Fruit fly (Drosophila melanogaster) whole organism, embryonic: ENCODE data around the gene aqz.

Source experiments
- Atf3 ChIP-seq: fragments of 200-800 bp; sonication (Bioruptor generic); optimal IDR thresholded peaks from 3 replicates; lab custom pipeline; 2016; ENCODE audit warnings: missing biosample characterization, missing genetic modification characterization
- Bdp1 ChIP-seq: fragments of 200-800 bp; sonication (Bioruptor generic); optimal IDR thresholded peaks from 3 replicates; lab custom pipeline; 2016; ENCODE audit warnings: missing biosample characterization, missing genetic modification characterization
- CG11504 ChIP-seq: fragments of 200-800 bp; sonication (Bioruptor generic); optimal IDR thresholded peaks from 3 replicates; lab custom pipeline; 2019; ENCODE audit warnings: missing biosample characterization, mild to moderate bottlenecking, missing genetic modification characterization, moderate library complexity
- CG12071 ChIP-seq: fragments of 200-800 bp; sonication (Bioruptor generic); optimal IDR thresholded peaks from 3 replicates; lab custom pipeline; 2018; ENCODE audit warnings: missing biosample characterization, mild to moderate bottlenecking, missing genetic modification characterization
- CG12236 ChIP-seq: fragments of 200-800 bp; sonication (Bioruptor generic); optimal IDR thresholded peaks from 2 replicates; lab custom pipeline; 2016; ENCODE audit warnings: missing biosample characterization, missing genetic modification characterization
- CG13894 ChIP-seq: fragments of 200-800 bp; sonication (Bioruptor generic); optimal IDR thresholded peaks from 3 replicates; lab custom pipeline; 2018; ENCODE audit warnings: missing biosample characterization, mild to moderate bottlenecking, missing genetic modification characterization, moderate library complexity
- CG14014 ChIP-seq: fragments of 200-800 bp; sonication (Bioruptor generic); IDR thresholded peaks from 2 replicates; pipeline ENCODE4 v1.3.6; 2022; ENCODE audit warnings: missing biosample characterization, missing genetic modification characterization
- CG15011 ChIP-seq: fragments of 200-800 bp; sonication (Bioruptor generic); optimal IDR thresholded peaks from 3 replicates; lab custom pipeline; 2018; ENCODE audit warnings: missing biosample characterization, mild to moderate bottlenecking, missing genetic modification characterization
- CG15479 ChIP-seq: fragments of 200-800 bp; sonication (Bioruptor generic); optimal IDR thresholded peaks from 3 replicates; lab custom pipeline; 2019; ENCODE audit warnings: missing biosample characterization, mild to moderate bottlenecking, missing genetic modification characterization, moderate library complexity
- CG18262 ChIP-seq: fragments of 200-800 bp; optimal IDR thresholded peaks from 3 replicates; lab custom pipeline; 2019; ENCODE audit warnings: missing biosample characterization, mild to moderate bottlenecking, missing genetic modification characterization, moderate library complexity
- CG2875 ChIP-seq: fragments of 200-800 bp; sonication (Bioruptor generic); optimal IDR thresholded peaks from 2 replicates; lab custom pipeline; 2017; ENCODE audit warnings: missing biosample characterization, mild to moderate bottlenecking, missing genetic modification characterization, missing genetic modification reagents
- CG31441 ChIP-seq: fragments of 200-800 bp; sonication (Bioruptor generic); IDR thresholded peaks from 2 replicates; pipeline ENCODE4 v1.3.6; 2022; ENCODE audit warnings: missing biosample characterization, missing genetic modification characterization
- CG42726 ChIP-seq: fragments of 200-800 bp; sonication (Bioruptor generic); IDR thresholded peaks from 2 replicates; pipeline ENCODE4 v1.3.6; 2022; ENCODE audit warnings: missing biosample characterization, missing genetic modification characterization; ENCODE audit not compliant: partially characterized antibody
- CG4854 ChIP-seq: fragments of 200-800 bp; sonication (Bioruptor generic); optimal IDR thresholded peaks from 2 replicates; lab custom pipeline; 2016; ENCODE audit warnings: missing biosample characterization, missing genetic modification characterization, inconsistent platforms
- CG7372 ChIP-seq: fragments of 200-800 bp; sonication (Bioruptor generic); IDR thresholded peaks from 2 replicates; pipeline ENCODE4 v1.3.6; 2022; ENCODE audit warnings: missing biosample characterization, missing genetic modification characterization
- CG7786 ChIP-seq: fragments of 200-800 bp; sonication (Bioruptor generic); optimal IDR thresholded peaks from 2 replicates; lab custom pipeline; 2016; ENCODE audit warnings: missing biosample characterization, missing genetic modification characterization
- CG8281 ChIP-seq: fragments of 200-800 bp; sonication (Bioruptor generic); optimal IDR thresholded peaks from 2 replicates; lab custom pipeline; 2018; ENCODE audit warnings: missing biosample characterization, mild to moderate bottlenecking, missing genetic modification characterization, moderate library complexity
- CG8765 ChIP-seq: fragments of 200-800 bp; sonication (Bioruptor generic); IDR thresholded peaks from 2 replicates; pipeline ENCODE4 v1.3.6; 2022; ENCODE audit warnings: missing biosample characterization, missing genetic modification characterization
- Camta ChIP-seq: fragments of 200-800 bp; sonication (Bioruptor generic); optimal IDR thresholded peaks from 2 replicates; lab custom pipeline; 2016; ENCODE audit warnings: missing biosample characterization, missing genetic modification characterization
- Dip3 ChIP-seq: fragments of 200-800 bp; sonication (Bioruptor generic); optimal IDR thresholded peaks from 3 replicates; lab custom pipeline; 2016; ENCODE audit warnings: missing biosample characterization, missing genetic modification characterization
- Drgx ChIP-seq: fragments of 200-800 bp; sonication (Bioruptor generic); IDR thresholded peaks from 2 replicates; pipeline ENCODE4 v1.3.6; 2022; ENCODE audit warnings: missing biosample characterization, missing genetic modification characterization
- E2f2 ChIP-seq: fragments of 200-800 bp; sonication (Bioruptor generic); IDR thresholded peaks from 2 replicates; pipeline ENCODE4 v1.3.6; 2022; ENCODE audit warnings: missing biosample characterization, missing genetic modification characterization
- H15 ChIP-seq: fragments of 200-800 bp; sonication (Bioruptor generic); IDR thresholded peaks from 3 replicates; pipeline ENCODE4 v1.3.6; 2022; ENCODE audit warnings: missing biosample characterization, missing genetic modification characterization
- Hr78 ChIP-seq, 2 experiments: fragments of 200-800 bp in 1 of 2; fragments of >200 bp in 1 of 2; sonication (Bioruptor generic) in 1 of 2; optimal IDR thresholded peaks; 2 replicates each; lab custom pipeline; 2017 to 2019; ENCODE audit warnings: missing biosample characterization in 2 of 2, missing genetic modification characterization in 2 of 2, mild to moderate bottlenecking in 1 of 2, moderate library complexity in 1 of 2
- MBD-R2 ChIP-seq: fragments of 200-800 bp; sonication (Bioruptor generic); IDR thresholded peaks from 2 replicates; pipeline ENCODE4 v1.3.6; 2022; ENCODE audit warnings: missing biosample characterization, missing genetic modification characterization
- NfI ChIP-seq: fragments of 200-800 bp; sonication (Bioruptor generic); optimal IDR thresholded peaks from 3 replicates; lab custom pipeline; 2018; ENCODE audit warnings: missing biosample characterization, mild to moderate bottlenecking, missing genetic modification characterization, moderate library complexity
- Ptx1 ChIP-seq: fragments of 200-800 bp; sonication (Bioruptor generic); IDR thresholded peaks from 2 replicates; pipeline ENCODE4 v1.3.6; 2022; ENCODE audit warnings: missing biosample characterization, missing genetic modification characterization
- Sox102F ChIP-seq: fragments of 200-800 bp; sonication (Bioruptor generic); optimal IDR thresholded peaks from 2 replicates; lab custom pipeline; 2018; ENCODE audit warnings: missing biosample characterization, mild to moderate bottlenecking, missing genetic modification characterization, moderate library complexity
- Sry-δ ChIP-seq: fragments of 200-800 bp; sonication (Bioruptor generic); optimal IDR thresholded peaks from 2 replicates; lab custom pipeline; 2016; ENCODE audit warnings: missing biosample characterization, missing genetic modification characterization
- Ssrp ChIP-seq: fragments of 200-800 bp; sonication (Bioruptor generic); optimal IDR thresholded peaks from 2 replicates; lab custom pipeline; 2018; ENCODE audit warnings: missing biosample characterization, mild to moderate bottlenecking, missing genetic modification characterization, moderate library complexity
- al ChIP-seq: fragments of 200-800 bp; sonication (Bioruptor generic); IDR thresholded peaks from 2 replicates; pipeline ENCODE4 v1.3.6; 2022; ENCODE audit warnings: missing biosample characterization, missing genetic modification characterization
- amos ChIP-seq: fragments of 200-800 bp; sonication (Bioruptor generic); IDR thresholded peaks from 2 replicates; pipeline ENCODE4 v1.3.6; 2022; ENCODE audit warnings: missing biosample characterization, missing genetic modification characterization; ENCODE audit not compliant: partially characterized antibody
- ash1 ChIP-seq: fragments of 200-800 bp; sonication (Bioruptor generic); optimal IDR thresholded peaks from 2 replicates; lab custom pipeline; 2018; ENCODE audit warnings: missing biosample characterization, mild to moderate bottlenecking, missing genetic modification characterization
- bsh ChIP-seq, 2 experiments: fragments of 200-800 bp; sonication (Bioruptor generic); optimal IDR thresholded peaks; 2 replicates each; lab custom pipeline; 2017 to 2018; ENCODE audit warnings: mild to moderate bottlenecking in 2 of 2, missing biosample characterization in 2 of 2, missing genetic modification characterization in 2 of 2, moderate library complexity in 1 of 2
- chif ChIP-seq, 2 experiments: fragments of 200-800 bp; sonication (Bioruptor generic); optimal IDR thresholded peaks; 3 replicates each; lab custom pipeline; 2016; ENCODE audit warnings: missing biosample characterization in 2 of 2, missing genetic modification characterization in 2 of 2
- crol ChIP-seq: fragments of 200-800 bp; sonication (Bioruptor generic); IDR thresholded peaks from 2 replicates; pipeline ENCODE4 v1.3.6; 2022; ENCODE audit warnings: missing biosample characterization, missing genetic modification characterization
- dysf ChIP-seq: fragments of 200-800 bp; sonication (Bioruptor generic); IDR thresholded peaks from 3 replicates; pipeline ENCODE4 v1.3.6; 2022; ENCODE audit warnings: missing biosample characterization, missing genetic modification characterization
- gem ChIP-seq: fragments of 200-800 bp; sonication (Bioruptor generic); optimal IDR thresholded peaks from 2 replicates; lab custom pipeline; 2019; ENCODE audit warnings: missing biosample characterization, mild to moderate bottlenecking, missing genetic modification characterization, moderate library complexity
- grau ChIP-seq: fragments of 200-800 bp; optimal IDR thresholded peaks from 3 replicates; lab custom pipeline; 2019; ENCODE audit warnings: missing biosample characterization, mild to moderate bottlenecking, missing genetic modification characterization, moderate library complexity
- lola ChIP-seq, 3 experiments: fragments of >200 bp in 2 of 3; fragments of 200-800 bp in 1 of 3; sonication (Bioruptor generic) in 1 of 3; optimal IDR thresholded peaks; 2 replicates each; lab custom pipeline; 2017 to 2019; ENCODE audit warnings: missing biosample characterization in 3 of 3, missing genetic modification characterization in 3 of 3, mild to moderate bottlenecking in 1 of 3, moderate library complexity in 1 of 3
- pb ChIP-seq: fragments of 200-800 bp; sonication (Bioruptor generic); optimal IDR thresholded peaks from 3 replicates; lab custom pipeline; 2016; ENCODE audit warnings: missing biosample characterization, missing genetic modification characterization
- row ChIP-seq: fragments of 200-800 bp; sonication (Bioruptor generic); IDR thresholded peaks from 3 replicates; pipeline ENCODE4 v1.3.6; 2022; ENCODE audit warnings: missing biosample characterization, missing genetic modification characterization
- sens ChIP-seq: fragments of 200-800 bp; sonication (Bioruptor generic); peaks from one replicate; lab custom pipeline; 2016; ENCODE audit warnings: missing biosample characterization, missing genetic modification characterization
- sisA ChIP-seq: fragments of 200-800 bp; sonication (Bioruptor generic); IDR thresholded peaks from 2 replicates; pipeline ENCODE4 v1.3.6; 2022; ENCODE audit warnings: missing biosample characterization, missing genetic modification characterization
- slp2 ChIP-seq: fragments of 200-800 bp; sonication (Bioruptor generic); optimal IDR thresholded peaks from 2 replicates; lab custom pipeline; 2016; ENCODE audit warnings: missing biosample characterization, missing genetic modification characterization
- stc ChIP-seq: fragments of 200-800 bp; sonication (Bioruptor generic); IDR thresholded peaks from 2 replicates; pipeline ENCODE4 v1.3.6; 2022; ENCODE audit warnings: missing biosample characterization, missing genetic modification characterization
- sug ChIP-seq: fragments of 200-800 bp; optimal IDR thresholded peaks from 2 replicates; lab custom pipeline; 2019; ENCODE audit warnings: missing biosample characterization, mild to moderate bottlenecking, missing genetic modification characterization, moderate library complexity
- trh ChIP-seq: fragments of 200-800 bp; sonication (Bioruptor generic); optimal IDR thresholded peaks from 2 replicates; lab custom pipeline; 2016; ENCODE audit warnings: missing biosample characterization, missing genetic modification characterization
- zf30C ChIP-seq: fragments of 200-800 bp; sonication (Bioruptor generic); optimal IDR thresholded peaks from 3 replicates; lab custom pipeline; 2018; ENCODE audit warnings: missing biosample characterization, mild to moderate bottlenecking, missing genetic modification characterization
- zfh2 ChIP-seq: fragments of 200-800 bp; sonication (Bioruptor generic); optimal IDR thresholded peaks from 2 replicates; lab custom pipeline; 2016; ENCODE audit warnings: missing biosample characterization, missing genetic modification characterization

The aqz gene

DNA sequence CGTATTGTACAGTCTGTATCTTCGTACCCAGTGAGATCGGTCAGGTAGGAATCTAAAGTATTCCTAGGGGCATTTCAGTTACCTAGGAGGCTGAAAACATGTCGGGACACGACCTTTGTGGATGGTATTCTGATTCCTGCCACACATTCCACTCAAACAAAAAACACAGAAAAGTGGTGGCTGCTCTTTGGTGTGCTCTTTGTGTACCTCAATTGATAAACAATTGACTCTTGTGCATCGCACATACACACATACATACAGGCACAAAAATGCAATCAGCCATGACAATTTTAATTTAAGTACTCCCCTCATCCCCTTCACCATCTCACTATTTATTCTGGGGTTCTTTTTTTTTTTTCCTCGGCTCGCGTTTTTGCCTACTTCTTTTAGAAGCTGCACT lies 27.7 kb upstream of the aqz start (continued):
- no peak for TF ChIP-seq trh (GFP tag; lab: Kevin White, UChicago)
- no peak for TF ChIP-seq slp2
- TF ChIP-seq CG31441 = no peak
- TF ChIP-seq CG7786 (GFP tag; lab: Kevin White, UChicago) = no peak
- TF ChIP-seq CG42726 (GFP tag; lab: Robert Waterston, UW) = no peak
- no peak for TF ChIP-seq CG12236 (GFP tag; lab: Kevin White, UChicago)
- TF ChIP-seq Camta = no peak
- 0 out of 3 replicates have a peak, but pooled peaks have one; percentile 18 for TF ChIP-seq dysf (GFP tag; lab: Robert Waterston, UW)
- peak; percentile 87 for TF ChIP-seq crol
- TF ChIP-seq CG11504 (tag; lab: Kevin White, UChicago) = no peak
- no peak for TF ChIP-seq stc (GFP tag; lab: Robert Waterston, UW)
- TF ChIP-seq CG4854 (GFP tag; lab: Kevin White, UChicago) = no peak
- TF ChIP-seq Sry-δ = no peak
- TF ChIP-seq zf30C = peak; percentile 41
- peak; percentile 91 for TF ChIP-seq CG15479
- TF ChIP-seq, all 482 proteins: peak for 21

DNA sequence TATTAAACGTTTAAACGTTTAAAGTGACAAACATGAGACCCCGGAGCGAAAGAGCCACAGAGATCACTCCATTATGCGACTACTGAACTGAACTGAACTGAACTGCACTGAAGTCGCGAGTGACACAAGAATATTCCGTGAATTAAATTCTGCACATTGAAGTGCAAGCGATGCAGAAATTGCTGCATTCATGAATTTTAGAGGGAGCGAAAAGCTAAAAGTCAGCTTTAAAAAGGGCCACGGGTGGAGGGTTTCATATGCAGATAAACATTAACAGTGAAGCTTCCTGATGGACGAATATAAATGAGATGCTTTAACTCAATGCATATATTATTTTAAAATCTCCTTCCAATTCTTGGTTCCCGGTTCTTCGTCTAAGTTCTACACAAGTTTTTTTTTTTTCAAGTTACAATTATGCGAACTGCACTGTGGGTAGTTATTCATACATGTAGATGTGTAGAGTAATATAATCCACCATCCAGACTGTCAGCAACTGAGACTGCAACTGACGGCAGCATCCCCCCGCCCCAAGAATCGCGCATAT lies 26.7 kb upstream of the aqz start:
- TF ChIP-seq lola (GFP tag; optimal IDR thresholded peaks at IDR 0.05; lab: Kevin White, UChicago) (no peak), H15 (GFP tag; lab: Robert Waterston, UW) (no peak), gem (tag; lab: Kevin White, UChicago) (peak; percentile 24), Ssrp (tag; lab: Kevin White, UChicago) (peak; percentile 6), Ptx1 (0 out of 2 replicates have a peak, but pooled peaks have one; percentile 18), CG2875 (GFP tag; lab: Kevin White, UChicago) (no peak), Drgx (GFP tag; lab: Robert Waterston, UW) (peak; percentile 31; the same call in 1 of the 2 replicates), Sox102F (GFP tag; lab: Kevin White, UChicago) (peak; percentile 15), bsh (GFP tag; optimal IDR thresholded peaks at IDR 0.05; lab: Kevin White, UChicago) (peak; percentile 7 to 22), zfh2 (no peak), E2f2 (no peak), sisA (GFP tag; lab: Robert Waterston, UW) (0 out of 2 replicates have a peak, but pooled peaks have one; percentile 9), CG14014 (GFP tag; lab: Robert Waterston, UW) (no peak), row (GFP tag; lab: Robert Waterston, UW) (peak; percentile 44; the same call in 2 of the 3 replicates), grau (peak; percentile 66), sens (GFP tag; lab: Kevin White, UChicago) (peak; percentile 36), Bdp1 (GFP tag; lab: Kevin White, UChicago) (no peak), MBD-R2 (GFP tag; lab: Robert Waterston, UW) (no peak), chif (GFP tag; optimal IDR thresholded peaks at IDR 0.05; lab: Kevin White, UChicago) (no peak), Atf3 (no peak)

DNA sequence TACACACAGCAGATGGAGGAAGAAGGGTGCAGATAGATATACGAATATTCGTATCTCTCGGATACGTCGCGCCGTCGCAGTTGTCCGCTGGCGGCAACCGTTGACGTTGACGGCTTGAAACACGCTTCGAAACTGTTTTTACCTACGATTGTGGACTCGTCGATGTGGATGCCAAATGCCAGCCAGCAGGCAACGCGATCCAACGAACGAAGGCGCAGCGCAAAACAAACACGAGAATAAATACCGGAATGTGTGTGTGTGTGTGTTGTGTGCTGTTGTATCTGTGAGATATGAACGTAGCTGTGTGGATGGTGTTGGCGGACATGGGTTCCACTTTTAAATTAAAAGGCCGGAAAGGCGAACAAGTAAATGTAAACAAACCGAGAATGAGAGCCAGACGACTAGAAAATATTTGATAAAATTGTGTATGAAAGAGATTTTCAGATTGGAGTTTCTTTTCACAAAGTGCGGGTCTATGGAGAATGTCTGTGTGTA lies 25.7 kb upstream of the aqz start:
- TF ChIP-seq sug (tag; lab: Kevin White, UChicago) (peak; percentile 55), CG13894 (peak; percentile 81), ash1 (GFP tag; lab: Kevin White, UChicago) (peak; percentile 89), amos (GFP tag; lab: Robert Waterston, UW) (no peak), al (GFP tag; lab: Robert Waterston, UW) (no peak), CG12071 (GFP tag; lab: Kevin White, UChicago) (peak; percentile 80), CG8765 (GFP tag; lab: Robert Waterston, UW) (no peak), CG7372 (no peak), Dip3 (no peak), CG8281 (tag; lab: Kevin White, UChicago) (no peak), Hr78 (GFP tag; optimal IDR thresholded peaks at IDR 0.05; lab: Kevin White, UChicago) (peak in 1 of 2 experiments; percentile 0), NfI (GFP tag; lab: Kevin White, UChicago) (peak; percentile 21), CG18262 (tag; lab: Kevin White, UChicago) (peak; percentile 40), CG15011 (GFP tag; lab: Kevin White, UChicago) (peak; percentile 12), pb (no peak)
